Fruit fly (Drosophila melanogaster) whole organism, prepupa: ENCODE data around the gene nur.

ENCODE experiments used
- Blimp-1 ChIP-seq: fragments of 200-800 bp; sonication (Bioruptor generic); optimal IDR thresholded peaks from 3 replicates; lab custom pipeline; 2017; ENCODE audit warnings: missing biosample characterization, missing genetic modification characterization, mild to moderate bottlenecking, moderate library complexity, missing genetic modification reagents
- CG10669 ChIP-seq: fragments of 200-800 bp; sonication (Bioruptor generic); optimal IDR thresholded peaks from 3 replicates; lab custom pipeline; 2018; ENCODE audit warnings: missing biosample characterization, mild to moderate bottlenecking, missing genetic modification characterization, moderate library complexity
- CG15336 ChIP-seq: fragments of 200-800 bp; sonication (Bioruptor generic); IDR thresholded peaks from 2 replicates; pipeline ENCODE4 v1.3.6; 2022; ENCODE audit warnings: missing biosample characterization, missing genetic modification characterization
- Ets96B ChIP-seq: fragments of 200-800 bp; optimal IDR thresholded peaks from 2 replicates; lab custom pipeline; 2019; ENCODE audit warnings: missing biosample characterization, mild to moderate bottlenecking, missing genetic modification characterization, moderate library complexity
- Gug ChIP-seq: fragments of 200-800 bp; sonication (Bioruptor generic); IDR thresholded peaks from 2 replicates; pipeline ENCODE4 v1.3.6; 2022; ENCODE audit warnings: missing biosample characterization, missing genetic modification characterization
- Hr38 ChIP-seq: sonication (Bioruptor generic); optimal IDR thresholded peaks from 2 replicates; lab custom pipeline; 2016; ENCODE audit warnings: missing biosample characterization, missing genetic modification characterization
- Hr39 ChIP-seq: fragments of 200-800 bp; sonication (Bioruptor generic); optimal IDR thresholded peaks from 2 replicates; lab custom pipeline; 2016; ENCODE audit warnings: missing biosample characterization, missing genetic modification characterization
- fkh ChIP-seq: fragments of 200-800 bp; sonication (Bioruptor generic); optimal IDR thresholded peaks from 3 replicates; lab custom pipeline; 2017; ENCODE audit warnings: missing biosample characterization, mild to moderate bottlenecking, missing genetic modification characterization, moderate library complexity
- net ChIP-seq: fragments of 200-800 bp; sonication (Bioruptor generic); optimal IDR thresholded peaks from 3 replicates; lab custom pipeline; 2016; ENCODE audit warnings: missing biosample characterization, missing genetic modification characterization
- salr ChIP-seq, 2 experiments: fragments of 200-800 bp; sonication (Bioruptor generic); optimal IDR thresholded peaks; 3 replicates each; lab custom pipeline; 2016 to 2018; ENCODE audit warnings: missing biosample characterization in 2 of 2, missing genetic modification characterization in 2 of 2, mild to moderate bottlenecking in 1 of 2

dm6 chr2L:13770884-13771283, 34.9 kb downstream of the nur start:
- TF ChIP-seq fkh (GFP tag; lab: Kevin White, UChicago) = no peak
- TF ChIP-seq Hr39 (GFP tag; lab: Kevin White, UChicago) = no peak
- no peak for TF ChIP-seq CG10669 (GFP tag; lab: Kevin White, UChicago)
- no peak for TF ChIP-seq Blimp-1 (GFP tag; lab: Kevin White, UChicago)
- TF ChIP-seq net (GFP tag; lab: Kevin White, UChicago) = no peak
- TF ChIP-seq salr (GFP tag; optimal IDR thresholded peaks at IDR 0.05; lab: Kevin White, UChicago) = no peak
- TF ChIP-seq Ets96B = no peak
- no peak for TF ChIP-seq Gug
- no peak for TF ChIP-seq CG15336 (GFP tag; lab: Robert Waterston, UW)
- TF ChIP-seq Hr38 (GFP tag; lab: Kevin White, UChicago) = no peak
